Worm (Caenorhabditis elegans): ENCODE measurements around the gene K02A6.3.
A peak's percentile ranks its signal among the peaks of the same experiment; 100 is the strongest.

Gene K02A6.3

ce11 chrX:8235994-8236393, 4.3 kb upstream of the K02A6.3 start, which contains the start of gene M60.4 (continued):
- peak; percentile 60 for TF ChIP-seq mep-1 (tag; optimal IDR thresholded peaks at IDR 0.05)
- TF ChIP-seq C16A3.4 (tag; optimal IDR thresholded peaks at IDR 0.05): peak; percentile 42
- peak; percentile 65 for TF ChIP-seq lin-13 (GFP tag; optimal IDR thresholded peaks at IDR 0.05)
- TF ChIP-seq pax-3 (tag; optimal IDR thresholded peaks at IDR 0.05): no peak
- peak; percentile 45 for TF ChIP-seq fos-1 (tag; optimal IDR thresholded peaks at IDR 0.05)
- no peak for TF ChIP-seq zag-1 (tag; optimal IDR thresholded peaks at IDR 0.05)
- peak; percentile 57 for TF ChIP-seq blmp-1 (tag; optimal IDR thresholded peaks at IDR 0.05)
- TF ChIP-seq egl-27 (tag; optimal IDR thresholded peaks at IDR 0.05): no peak
- peak; percentile 13 to 38 for TF ChIP-seq efl-1 (optimal IDR thresholded peaks at IDR 0.05)
- peak in 1 of 2 experiments; percentile 51 for TF ChIP-seq efl-1 (GFP tag; optimal IDR thresholded peaks at IDR 0.05 in 1 of 2)
- TF ChIP-seq lin-15B (tag; optimal IDR thresholded peaks at IDR 0.05): no peak
- TF ChIP-seq unc-130 (tag; optimal IDR thresholded peaks at IDR 0.05): peak; percentile 70
- peak; percentile 61 for TF ChIP-seq ceh-88 (GFP tag; IDR thresholded peaks at IDR 0.05)
- TF ChIP-seq nhr-19 (GFP tag; conservative IDR thresholded peaks at IDR 0.05): peak; percentile 74
- peak in 1 of 2 experiments; percentile 95 for TF ChIP-seq mdl-1 (tag; optimal IDR thresholded peaks at IDR 0.05)
- TF ChIP-seq rnt-1 (tag; optimal IDR thresholded peaks at IDR 0.05): peak; percentile 78
- peak; percentile 40 for TF ChIP-seq xbp-1 (tag; optimal IDR thresholded peaks at IDR 0.05)
- TF ChIP-seq tlp-1 (tag; optimal IDR thresholded peaks at IDR 0.05): no peak
- TF ChIP-seq ceh-82 (tag; optimal IDR thresholded peaks at IDR 0.05): peak in 2 of 3 experiments; percentile 34 to 59
- no peak for TF ChIP-seq isw-1 (GFP tag; IDR thresholded peaks at IDR 0.05)
- TF ChIP-seq lir-3 (tag; optimal IDR thresholded peaks at IDR 0.05; ENCODE audit: poor library complexity): peak; percentile 61
- TF ChIP-seq grh-1 (GFP tag; IDR thresholded peaks at IDR 0.05): peak; percentile 89
- no peak for TF ChIP-seq lin-39 (tag; optimal IDR thresholded peaks at IDR 0.05)
- TF ChIP-seq vab-15 (tag; optimal IDR thresholded peaks at IDR 0.05): peak; percentile 89
- peak; percentile 19 to 34 (median 27) for TF ChIP-seq dpl-1 (GFP tag; optimal IDR thresholded peaks at IDR 0.05)
- TF ChIP-seq lin-14 (GFP tag; optimal IDR thresholded peaks at IDR 0.05): peak; percentile 95
- peak; percentile 43 for TF ChIP-seq swsn-7 (tag; optimal IDR thresholded peaks at IDR 0.05)
- no peak for TF ChIP-seq C04F5.9 (tag; optimal IDR thresholded peaks at IDR 0.05)
- no peak for TF ChIP-seq ceh-8 (GFP tag; optimal IDR thresholded peaks at IDR 0.05)
- peak; percentile 94 for TF ChIP-seq nhr-71 (tag; optimal IDR thresholded peaks at IDR 0.05)
- peak; percentile 57 for TF ChIP-seq zip-4 (GFP tag; optimal IDR thresholded peaks at IDR 0.05)

- TF ChIP-seq aly-2 (tag; optimal IDR thresholded peaks at IDR 0.05) (no peak), isw-1 (GFP tag; IDR thresholded peaks at IDR 0.05) (no peak), pax-3 (tag; optimal IDR thresholded peaks at IDR 0.05) (no peak), egl-13 (tag; optimal IDR thresholded peaks at IDR 0.05) (no peak), unc-130 (tag; optimal IDR thresholded peaks at IDR 0.05) (peak; percentile 24), nhr-85 (tag) (peak; percentile 78), fkh-4 (tag; optimal IDR thresholded peaks at IDR 0.05; ENCODE audit: borderline replicate concordance) (no peak), elt-3 (tag; optimal IDR thresholded peaks at IDR 0.05) (peak in 1 of 6 experiments; percentile 21), ama-1 (optimal IDR thresholded peaks at IDR 0.05) (no peak), jun-1 (tag; optimal IDR thresholded peaks at IDR 0.05) (no peak), alr-1 (tag; optimal IDR thresholded peaks at IDR 0.05; ENCODE audit: borderline replicate concordance) (no peak), mdl-1 (tag; optimal IDR thresholded peaks at IDR 0.05) (peak in 1 of 2 experiments; percentile 4), aha-1 (tag; optimal IDR thresholded peaks at IDR 0.05) (no peak), mep-1 (tag; optimal IDR thresholded peaks at IDR 0.05) (no peak), pqm-1 (tag; optimal IDR thresholded peaks at IDR 0.05) (no peak), blmp-1 (tag; optimal IDR thresholded peaks at IDR 0.05) (no peak), nhr-237 (tag; optimal IDR thresholded peaks at IDR 0.05) (no peak), C34B4.2 (tag; optimal IDR thresholded peaks at IDR 0.05) (no peak), Y116A8C.19 (tag; optimal IDR thresholded peaks at IDR 0.05; ENCODE audit: borderline replicate concordance) (no peak), snu-23 (GFP tag; optimal IDR thresholded peaks at IDR 0.05) (peak; percentile 31), irx-1 (tag; optimal IDR thresholded peaks at IDR 0.05) (no peak), ceh-82 (tag; optimal IDR thresholded peaks at IDR 0.05) (no peak), nhr-47 (tag; optimal IDR thresholded peaks at IDR 0.05) (peak; percentile 24), hlh-17 (GFP tag; optimal IDR thresholded peaks at IDR 0.05; ENCODE audit: borderline replicate concordance) (no peak), ets-5 (GFP tag; IDR thresholded peaks at IDR 0.05) (no peak), nhr-11 (tag; optimal IDR thresholded peaks at IDR 0.05) (no peak), sup-37 (GFP tag; optimal IDR thresholded peaks at IDR 0.05) (no peak), tbx-2 (tag; optimal IDR thresholded peaks at IDR 0.05) (no peak), fos-1 (tag; optimal IDR thresholded peaks at IDR 0.05) (no peak), ceh-8 (GFP tag; optimal IDR thresholded peaks at IDR 0.05) (no peak)
Observed at ce11 chrX:8233554-8233953, 1.8 kb upstream of the K02A6.3 start.

Measured in whole organism, L1 larva.